Worm (Caenorhabditis elegans) whole organism, mixed stage, embryonic: Measurements from ENCODE around the gene F46B3.23.

Experiments used
- ham-2 ChIP-seq: fragments of 200-800 bp; sonication (Bioruptor generic); optimal IDR thresholded peaks from 2 replicates; lab custom pipeline; 2018; ENCODE audit warnings: mild to moderate bottlenecking, missing genetic modification characterization, missing compliant biosample characterization

Gene F46B3.23

ce11 chrV:20558270-20558669 is 48.2 kb downstream of the F46B3.23 start, which contains the start of gene abf-4:
TSS of gene abf-4 (minus strand) at chrV:20558370.
- no peak for TF ChIP-seq ham-2 (GFP tag; lab: Kevin White, UChicago)
